Fruit fly (Drosophila melanogaster) whole organism, adult: ENCODE results near the gene Setx.

Experiments
- CG11617 ChIP-seq: fragments of 200-800 bp; sonication (Bioruptor generic); optimal IDR thresholded peaks from 2 replicates; lab custom pipeline; 2017; ENCODE audit warnings: mild to moderate bottlenecking, missing biosample characterization, missing genetic modification reagents, missing genetic modification characterization
- CG12768 ChIP-seq: fragments of 200-800 bp; sonication (Bioruptor generic); optimal IDR thresholded peaks from 2 replicates; lab custom pipeline; 2017; ENCODE audit warnings: missing biosample characterization, missing genetic modification characterization, mild to moderate bottlenecking, moderate library complexity, missing genetic modification reagents
- CG14711 ChIP-seq: fragments of 200-800 bp; sonication (Bioruptor generic); optimal IDR thresholded peaks from 2 replicates; lab custom pipeline; 2018; ENCODE audit warnings: missing biosample characterization, mild to moderate bottlenecking, missing genetic modification characterization, moderate library complexity
- CG1620 ChIP-seq: fragments of 200-800 bp; sonication (Bioruptor generic); optimal IDR thresholded peaks from 2 replicates; lab custom pipeline; 2016; ENCODE audit warnings: missing biosample characterization, missing genetic modification characterization
- CG33017 ChIP-seq: fragments of 200-800 bp; sonication (Bioruptor generic); optimal IDR thresholded peaks from 2 replicates; lab custom pipeline; 2018; ENCODE audit warnings: missing biosample characterization, mild to moderate bottlenecking, missing genetic modification characterization, moderate library complexity
- CG5204 ChIP-seq: fragments of 200-800 bp; sonication (Bioruptor generic); optimal IDR thresholded peaks from 2 replicates; lab custom pipeline; 2016; ENCODE audit warnings: missing biosample characterization, missing genetic modification characterization
- CG7045 ChIP-seq: fragments of 200-800 bp; sonication (Bioruptor generic); optimal IDR thresholded peaks from 2 replicates; lab custom pipeline; 2017; ENCODE audit warnings: missing biosample characterization, mild to moderate bottlenecking, missing genetic modification characterization
- CG7101 ChIP-seq: fragments of 200-800 bp; sonication (Bioruptor generic); optimal IDR thresholded peaks from 2 replicates; lab custom pipeline; 2018; ENCODE audit warnings: missing biosample characterization, mild to moderate bottlenecking, missing genetic modification characterization, moderate library complexity
- Clk ChIP-seq: fragments of 200-800 bp; sonication (Bioruptor generic); optimal IDR thresholded peaks from 2 replicates; lab custom pipeline; 2017; ENCODE audit warnings: missing biosample characterization, missing genetic modification characterization
- Crg-1 ChIP-seq: fragments of 200-800 bp; sonication (Bioruptor generic); optimal IDR thresholded peaks from 2 replicates; lab custom pipeline; 2016; ENCODE audit warnings: missing biosample characterization, missing genetic modification characterization
- Hr96 ChIP-seq: fragments of 200-800 bp; sonication (Bioruptor generic); optimal IDR thresholded peaks from 2 replicates; lab custom pipeline; 2016; ENCODE audit warnings: missing biosample characterization, missing genetic modification characterization
- Mnt ChIP-seq: fragments of 200-800 bp; sonication (Bioruptor generic); optimal IDR thresholded peaks from 2 replicates; lab custom pipeline; 2016; ENCODE audit warnings: missing biosample characterization, mild to moderate bottlenecking, missing genetic modification characterization
- bab1 ChIP-seq: fragments of 200-800 bp; sonication (Bioruptor generic); optimal IDR thresholded peaks from 3 replicates; lab custom pipeline; 2019; ENCODE audit warnings: missing biosample characterization, mild to moderate bottlenecking, missing genetic modification characterization, moderate library complexity
- cic ChIP-seq: fragments of 200-800 bp; sonication (Bioruptor generic); optimal IDR thresholded peaks from 2 replicates; lab custom pipeline; 2017; ENCODE audit warnings: missing biosample characterization, mild to moderate bottlenecking, missing genetic modification characterization, moderate library complexity
- cnc ChIP-seq, 2 experiments: fragments of >200 bp; optimal IDR thresholded peaks; 2 replicates each; lab custom pipeline; 2017
- kay ChIP-seq: fragments of 200-800 bp; sonication (Bioruptor generic); peaks from one replicate; lab custom pipeline; 2016; ENCODE audit warnings: missing biosample characterization, missing genetic modification characterization, borderline replicate concordance
- ovo ChIP-seq: fragments of 200-800 bp; sonication (Bioruptor generic); optimal IDR thresholded peaks from 2 replicates; lab custom pipeline; 2016; ENCODE audit warnings: missing biosample characterization, missing genetic modification characterization
- pad ChIP-seq: fragments of 200-800 bp; sonication (Bioruptor generic); optimal IDR thresholded peaks from 3 replicates; lab custom pipeline; 2017; ENCODE audit warnings: missing biosample characterization, missing genetic modification characterization, mild to moderate bottlenecking, moderate library complexity, missing genetic modification reagents
- tj ChIP-seq: fragments of 200-800 bp; sonication (Bioruptor generic); optimal IDR thresholded peaks from 3 replicates; lab custom pipeline; 2017; ENCODE audit warnings: missing biosample characterization, mild to moderate bottlenecking, missing genetic modification characterization, moderate library complexity
- toe ChIP-seq: fragments of 200-800 bp; sonication (Bioruptor generic); optimal IDR thresholded peaks from 2 replicates; lab custom pipeline; 2016; ENCODE audit warnings: missing biosample characterization, missing genetic modification characterization

The Setx gene

dm6 chr3L:8091650-8092068 is 45.6 kb downstream of the Setx start, which contains the start of gene CG7565:
Gene CG7565 (minus strand): TSS chr3L:8091786.
- TF ChIP-seq CG12768 (GFP tag; lab: Kevin White, UChicago) (peak; percentile 87), tj (GFP tag; lab: Kevin White, UChicago) (peak; percentile 54), bab1 (peak; percentile 79), CG7045 (GFP tag; lab: Kevin White, UChicago) (peak; percentile 71), cic (GFP tag; lab: Kevin White, UChicago) (peak; percentile 75), CG33017 (tag; lab: Kevin White, UChicago) (peak; percentile 78), Crg-1 (GFP tag; lab: Kevin White, UChicago) (peak; percentile 80), CG5204 (GFP tag; lab: Kevin White, UChicago) (no peak), CG14711 (tag; lab: Kevin White, UChicago) (peak; percentile 67), Hr96 (GFP tag; lab: Kevin White, UChicago) (peak; percentile 51), kay (GFP tag; lab: Kevin White, UChicago) (peak; percentile 82), CG11617 (GFP tag; lab: Kevin White, UChicago) (peak; percentile 68), ovo (GFP tag; lab: Kevin White, UChicago) (peak; percentile 74), pad (GFP tag; lab: Kevin White, UChicago) (peak; percentile 75), Clk (GFP tag; lab: Kevin White, UChicago) (peak; percentile 60), Mnt (GFP tag; lab: Kevin White, UChicago) (peak; percentile 84), toe (GFP tag; lab: Kevin White, UChicago) (peak; percentile 63), cnc (optimal IDR thresholded peaks at IDR 0.05; lab: Kevin White, UChicago) (no peak), CG7101 (tag; lab: Kevin White, UChicago) (peak; percentile 86), CG1620 (peak; percentile 26)

dm6 chr3L:8086218-8086617 is 51.1 kb downstream of the Setx start:
- TF ChIP-seq CG11617 (GFP tag; lab: Kevin White, UChicago) (no peak), ovo (GFP tag; lab: Kevin White, UChicago) (no peak), CG12768 (GFP tag; lab: Kevin White, UChicago) (no peak), Hr96 (GFP tag; lab: Kevin White, UChicago) (no peak), cic (GFP tag; lab: Kevin White, UChicago) (no peak), CG7045 (GFP tag; lab: Kevin White, UChicago) (no peak), bab1 (no peak), cnc (optimal IDR thresholded peaks at IDR 0.05; lab: Kevin White, UChicago) (no peak), CG14711 (tag; lab: Kevin White, UChicago) (no peak), toe (GFP tag; lab: Kevin White, UChicago) (no peak), CG5204 (GFP tag; lab: Kevin White, UChicago) (no peak), tj (GFP tag; lab: Kevin White, UChicago) (no peak), Clk (GFP tag; lab: Kevin White, UChicago) (no peak), Mnt (GFP tag; lab: Kevin White, UChicago) (no peak), CG7101 (tag; lab: Kevin White, UChicago) (no peak), pad (GFP tag; lab: Kevin White, UChicago) (no peak)

dm6 chr3L:8081822-8082221 is 55.5 kb downstream of the Setx start:
- TF ChIP-seq cnc (optimal IDR thresholded peaks at IDR 0.05; lab: Kevin White, UChicago), result no peak
- TF ChIP-seq cic (GFP tag; lab: Kevin White, UChicago), result peak; percentile 80
- TF ChIP-seq Mnt (GFP tag; lab: Kevin White, UChicago), result peak; percentile 72
- peak; percentile 60 for TF ChIP-seq pad (GFP tag; lab: Kevin White, UChicago)
- TF ChIP-seq CG7101 (tag; lab: Kevin White, UChicago), result peak; percentile 80
- TF ChIP-seq CG11617 (GFP tag; lab: Kevin White, UChicago), result peak; percentile 47
- peak; percentile 31 for TF ChIP-seq ovo (GFP tag; lab: Kevin White, UChicago)
- peak; percentile 68 for TF ChIP-seq CG7045 (GFP tag; lab: Kevin White, UChicago)
- TF ChIP-seq Hr96 (GFP tag; lab: Kevin White, UChicago), result peak; percentile 63
- TF ChIP-seq CG33017 (tag; lab: Kevin White, UChicago), result peak; percentile 84
- TF ChIP-seq Crg-1 (GFP tag; lab: Kevin White, UChicago), result peak; percentile 87
- no peak for TF ChIP-seq bab1
- TF ChIP-seq CG14711 (tag; lab: Kevin White, UChicago), result peak; percentile 63
- peak; percentile 75 for TF ChIP-seq CG12768 (GFP tag; lab: Kevin White, UChicago)
- no peak for TF ChIP-seq CG5204 (GFP tag; lab: Kevin White, UChicago)
- TF ChIP-seq Clk (GFP tag; lab: Kevin White, UChicago), result peak; percentile 24
- TF ChIP-seq kay (GFP tag; lab: Kevin White, UChicago), result peak; percentile 91
- TF ChIP-seq CG1620, result peak; percentile 20
- TF ChIP-seq tj (GFP tag; lab: Kevin White, UChicago), result peak; percentile 22
- TF ChIP-seq toe (GFP tag; lab: Kevin White, UChicago), result no peak
